Worm (Caenorhabditis elegans): Measurements from ENCODE around the gene srsx-36.
"Not testable (repeated sequence)": the region's sequence is repeated elsewhere in the genome, so short reads cannot be mapped to it uniquely, and the experiment has no call there.

The srsx-36 gene

ce11 chrV:15809543-15809942 lies at the start of gene srsx-36:
Gene srsx-36 (minus strand): TSS chrV:15809643.
- TF ChIP-seq pqm-1 (tag; optimal IDR thresholded peaks at IDR 0.05): no peak
- no peak for TF ChIP-seq hlh-6 (tag; optimal IDR thresholded peaks at IDR 0.05)
- TF ChIP-seq zip-5 (tag; optimal IDR thresholded peaks at IDR 0.05): no peak
- no peak for TF ChIP-seq sox-2 (GFP tag; IDR thresholded peaks at IDR 0.05)
- TF ChIP-seq dmd-4 (tag; optimal IDR thresholded peaks at IDR 0.05; ENCODE audit: borderline replicate concordance): no peak
- no peak for TF ChIP-seq unc-3 (GFP tag; conservative IDR thresholded peaks at IDR 0.05)
- no peak for TF ChIP-seq unc-3 (tag; optimal IDR thresholded peaks at IDR 0.05)
- no peak for TF ChIP-seq fax-1 (tag; optimal IDR thresholded peaks at IDR 0.05)
- no peak for TF ChIP-seq ceh-45 (GFP tag; IDR thresholded peaks at IDR 0.05)
- no peak for TF ChIP-seq ttx-3 (tag; optimal IDR thresholded peaks at IDR 0.05)
- no peak for TF ChIP-seq ceh-34 (tag; optimal IDR thresholded peaks at IDR 0.05)
- no peak for TF ChIP-seq elt-2 (tag; optimal IDR thresholded peaks at IDR 0.05)
- TF ChIP-seq npax-4 (tag; optimal IDR thresholded peaks at IDR 0.05): no peak
- no peak for TF ChIP-seq syd-9 (tag; optimal IDR thresholded peaks at IDR 0.05)
- no peak for TF ChIP-seq C38D4.7 (GFP tag; optimal IDR thresholded peaks at IDR 0.05)
- TF ChIP-seq lin-11 (tag; optimal IDR thresholded peaks at IDR 0.05): no peak
- no peak for TF ChIP-seq hlh-13 (GFP tag; optimal IDR thresholded peaks at IDR 0.05)
- no peak for TF ChIP-seq ceh-19 (GFP tag; optimal IDR thresholded peaks at IDR 0.05)
- TF ChIP-seq tbx-7 (tag; optimal IDR thresholded peaks at IDR 0.05): no peak
- TF ChIP-seq ahr-1 (tag; optimal IDR thresholded peaks at IDR 0.05): no peak

DNA sequence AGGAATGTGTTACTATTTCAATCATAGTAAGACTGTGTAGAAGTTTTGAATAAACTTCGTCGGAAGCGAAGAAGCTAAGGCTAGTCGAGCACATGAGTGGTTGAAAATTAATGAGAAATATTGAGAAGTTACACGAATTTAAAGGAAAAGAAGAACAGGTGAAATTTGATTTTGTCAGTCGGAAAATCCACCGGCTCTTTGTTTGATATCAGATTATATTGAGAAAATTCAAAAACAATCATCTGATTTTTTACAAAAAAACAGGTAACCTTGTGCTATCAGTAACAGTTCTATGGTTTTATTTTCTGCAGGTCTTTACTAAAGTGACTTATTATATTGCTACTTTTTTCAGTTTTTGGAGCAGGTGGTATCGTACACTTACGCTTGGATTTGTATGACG lies 48.8 kb upstream of the srsx-36 start, which contains the start of gene srh-148:
Gene srh-148, minus strand, starts transcription at position 101 of the 400 bp plus-strand sequence.
- TF ChIP-seq ceh-14 (tag; optimal IDR thresholded peaks at IDR 0.05): no peak

- TF ChIP-seq hlh-6 (tag; optimal IDR thresholded peaks at IDR 0.05); dmd-4 (tag; optimal IDR thresholded peaks at IDR 0.05; ENCODE audit: borderline replicate concordance); pqm-1 (tag; optimal IDR thresholded peaks at IDR 0.05): not testable (repeated sequence)
Measured at ce11 chrV:15850276-15850811, 40.9 kb upstream of the srsx-36 start, which contains the start of gene srh-147. Gene srh-147 (minus strand): TSS chrV:15850326.

ce11 chrV:15841095-15841494 lies 31.7 kb upstream of the srsx-36 start, which contains the start of gene srh-149:
Gene srh-149 (minus strand): TSS chrV:15841195.
- no peak for TF ChIP-seq ceh-34 (tag; optimal IDR thresholded peaks at IDR 0.05)
- TF ChIP-seq ceh-14 (tag; optimal IDR thresholded peaks at IDR 0.05): no peak
- TF ChIP-seq che-1 (tag; optimal IDR thresholded peaks at IDR 0.05): no peak
- no peak for TF ChIP-seq madf-2 (tag; optimal IDR thresholded peaks at IDR 0.05)
- no peak for TF ChIP-seq nfya-1 (tag; optimal IDR thresholded peaks at IDR 0.05)
- no peak for TF ChIP-seq gmeb-2 (tag; optimal IDR thresholded peaks at IDR 0.05)
- TF ChIP-seq ceh-9 (tag; optimal IDR thresholded peaks at IDR 0.05): no peak
- no peak for TF ChIP-seq lin-11 (tag; optimal IDR thresholded peaks at IDR 0.05)
- no peak for TF ChIP-seq ceh-19 (GFP tag; optimal IDR thresholded peaks at IDR 0.05)
- TF ChIP-seq ref-2 (tag; optimal IDR thresholded peaks at IDR 0.05): no peak
- TF ChIP-seq sdc-2 (tag; optimal IDR thresholded peaks at IDR 0.05): no peak
- TF ChIP-seq hlh-30 (tag; optimal IDR thresholded peaks at IDR 0.05; ENCODE audit: insufficient read depth): no peak
- no peak for TF ChIP-seq ceh-24 (tag; optimal IDR thresholded peaks at IDR 0.05)
- no peak for TF ChIP-seq pha-4 (tag; optimal IDR thresholded peaks at IDR 0.05)
- TF ChIP-seq pha-2 (tag; optimal IDR thresholded peaks at IDR 0.05): no peak
- no peak for TF ChIP-seq ceh-18 (tag; optimal IDR thresholded peaks at IDR 0.05)

DNA sequence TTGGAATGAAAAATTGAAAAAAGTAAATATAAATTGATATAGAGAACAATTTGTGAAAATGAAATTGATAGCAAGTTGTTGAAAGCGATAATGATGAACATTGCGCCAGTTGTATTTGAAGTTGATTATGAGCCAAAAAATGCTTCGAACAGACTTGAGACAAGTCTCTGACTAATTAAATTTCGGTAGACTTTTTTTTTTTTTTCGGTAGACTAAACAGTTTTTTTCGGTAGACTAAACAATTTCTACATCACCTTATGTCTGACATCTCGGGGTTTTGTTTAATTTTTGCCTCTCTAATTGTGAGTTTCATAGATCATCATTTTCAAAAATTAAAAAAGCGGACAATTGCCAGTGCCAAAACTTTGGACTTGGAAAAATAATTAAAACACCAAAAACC lies 24.2 kb upstream of the srsx-36 start, which contains the start of gene srbc-54:
Gene srbc-54, minus strand, starts transcription at position 101 of the 400 bp plus-strand sequence.
- no peak for TF ChIP-seq nfya-1 (tag; optimal IDR thresholded peaks at IDR 0.05)
- TF ChIP-seq dmd-4 (tag; optimal IDR thresholded peaks at IDR 0.05; ENCODE audit: borderline replicate concordance): no peak
- no peak for TF ChIP-seq pax-1 (tag; optimal IDR thresholded peaks at IDR 0.05)
- TF ChIP-seq ceh-34 (tag; optimal IDR thresholded peaks at IDR 0.05): no peak
- TF ChIP-seq ceh-45 (GFP tag; IDR thresholded peaks at IDR 0.05): no peak
- no peak for TF ChIP-seq ref-2 (tag; optimal IDR thresholded peaks at IDR 0.05)
- no peak for TF ChIP-seq nhr-232 (tag; optimal IDR thresholded peaks at IDR 0.05)
- no peak for TF ChIP-seq npax-4 (tag; optimal IDR thresholded peaks at IDR 0.05)
- no peak for TF ChIP-seq F13H6.1 (tag; optimal IDR thresholded peaks at IDR 0.05)
- TF ChIP-seq rnt-1 (tag; optimal IDR thresholded peaks at IDR 0.05): no peak
- no peak for TF ChIP-seq lin-11 (tag; optimal IDR thresholded peaks at IDR 0.05)
- TF ChIP-seq ceh-6 (GFP tag; optimal IDR thresholded peaks at IDR 0.05): no peak
- no peak for TF ChIP-seq elt-4 (tag; optimal IDR thresholded peaks at IDR 0.05)
- no peak for TF ChIP-seq tbx-2 (tag; optimal IDR thresholded peaks at IDR 0.05)
- no peak for TF ChIP-seq pat-9 (tag; optimal IDR thresholded peaks at IDR 0.05)
- no peak for TF ChIP-seq hlh-8 (tag; optimal IDR thresholded peaks at IDR 0.05)
- TF ChIP-seq ceh-24 (tag; optimal IDR thresholded peaks at IDR 0.05): no peak
- TF ChIP-seq pqm-1 (tag; optimal IDR thresholded peaks at IDR 0.05): no peak

Measured in whole organism, late embryonic.